Fruit fly (Drosophila melanogaster) whole organism, embryonic: ENCODE measurements around the gene bor.

Experiments
- Awh ChIP-seq: fragments of 200-800 bp; sonication (Bioruptor generic); IDR thresholded peaks from 2 replicates; pipeline ENCODE4, ENCODE4 v1.3.6; 2022; ENCODE audit warnings: missing biosample characterization, missing genetic modification characterization
- Bdp1 ChIP-seq: fragments of 200-800 bp; sonication (Bioruptor generic); optimal IDR thresholded peaks from 3 replicates; lab custom pipeline; 2016; ENCODE audit warnings: missing biosample characterization, missing genetic modification characterization
- CG10321 ChIP-seq: fragments of 200-800 bp; sonication (Bioruptor generic); IDR thresholded peaks from 2 replicates; pipeline ENCODE4 v1.3.6; 2022; ENCODE audit warnings: missing biosample characterization, missing genetic modification characterization
- CG10565 ChIP-seq: fragments of 200-800 bp; sonication (Bioruptor generic); optimal IDR thresholded peaks from 3 replicates; lab custom pipeline; 2016; ENCODE audit warnings: missing biosample characterization, mild to moderate bottlenecking, missing genetic modification characterization
- CG11695 ChIP-seq: fragments of 200-800 bp; sonication (Bioruptor generic); IDR thresholded peaks from 3 replicates; pipeline ENCODE4 v1.3.6; 2022; ENCODE audit warnings: missing biosample characterization, missing genetic modification characterization
- CG12659 ChIP-seq: fragments of 200-800 bp; sonication (Bioruptor generic); optimal IDR thresholded peaks from 3 replicates; lab custom pipeline; 2017; ENCODE audit warnings: mild to moderate bottlenecking, missing biosample characterization, missing genetic modification reagents, missing genetic modification characterization
- CG13123 ChIP-seq: fragments of 200-800 bp; sonication (Bioruptor generic); optimal IDR thresholded peaks from 2 replicates; lab custom pipeline; 2016; ENCODE audit warnings: missing biosample characterization, missing genetic modification characterization
- CG13424 ChIP-seq: fragments of 200-800 bp; sonication (Bioruptor generic); optimal IDR thresholded peaks from 2 replicates; lab custom pipeline; 2019; ENCODE audit warnings: missing biosample characterization, mild to moderate bottlenecking, missing genetic modification characterization, moderate library complexity
- CG14667 ChIP-seq: fragments of 200-800 bp; sonication (Bioruptor generic); IDR thresholded peaks from 2 replicates; pipeline ENCODE4 v1.3.6; 2022; ENCODE audit warnings: missing biosample characterization, missing genetic modification characterization
- CG1602 ChIP-seq: fragments of 200-800 bp; sonication (Bioruptor generic); optimal IDR thresholded peaks from 3 replicates; lab custom pipeline; 2016; ENCODE audit warnings: missing biosample characterization, missing genetic modification characterization
- CG1603 ChIP-seq: fragments of 200-800 bp; sonication (Bioruptor generic); optimal IDR thresholded peaks from 2 replicates; lab custom pipeline; 2019; ENCODE audit warnings: missing biosample characterization, mild to moderate bottlenecking, missing genetic modification characterization, moderate library complexity
- CG16815 ChIP-seq: fragments of 200-800 bp; sonication (Bioruptor generic); optimal IDR thresholded peaks from 3 replicates; lab custom pipeline; 2017; ENCODE audit warnings: missing biosample characterization, mild to moderate bottlenecking, missing genetic modification characterization
- CG17802 ChIP-seq: fragments of 200-800 bp; sonication (Bioruptor generic); optimal IDR thresholded peaks from 2 replicates; lab custom pipeline; 2018; ENCODE audit warnings: missing biosample characterization, mild to moderate bottlenecking, missing genetic modification characterization, moderate library complexity
- CG2120 ChIP-seq: fragments of 200-800 bp; sonication (Bioruptor generic); optimal IDR thresholded peaks from 3 replicates; lab custom pipeline; 2016; ENCODE audit warnings: missing biosample characterization, missing genetic modification characterization
- CG2678 ChIP-seq: fragments of 200-800 bp; sonication (Bioruptor generic); optimal IDR thresholded peaks from 3 replicates; lab custom pipeline; 2019; ENCODE audit warnings: missing biosample characterization, mild to moderate bottlenecking, missing genetic modification characterization, moderate library complexity
- CG32767 ChIP-seq: fragments of 200-800 bp; sonication (Bioruptor generic); IDR thresholded peaks from 2 replicates; pipeline ENCODE4 v1.3.6; 2022; ENCODE audit warnings: missing biosample characterization, missing genetic modification characterization
- CG3407 ChIP-seq: fragments of 200-800 bp; sonication (Bioruptor generic); optimal IDR thresholded peaks from 2 replicates; lab custom pipeline; 2018; ENCODE audit warnings: missing biosample characterization, mild to moderate bottlenecking, missing genetic modification characterization
- CG7357 ChIP-seq: fragments of 200-800 bp; sonication (Bioruptor generic); IDR thresholded peaks from 3 replicates; pipeline ENCODE4 v1.3.6; 2022; ENCODE audit warnings: missing biosample characterization, missing genetic modification characterization
- CG7987 ChIP-seq: fragments of 200-800 bp; sonication (Bioruptor generic); optimal IDR thresholded peaks from 2 replicates; lab custom pipeline; 2018; ENCODE audit warnings: missing biosample characterization, mild to moderate bottlenecking, missing genetic modification characterization, moderate library complexity
- CG8388 ChIP-seq: fragments of 200-800 bp; sonication (Bioruptor generic); optimal IDR thresholded peaks from 2 replicates; lab custom pipeline; 2019; ENCODE audit warnings: missing biosample characterization, mild to moderate bottlenecking, missing genetic modification characterization, moderate library complexity
- CG8944 ChIP-seq: fragments of 200-800 bp; sonication (Bioruptor generic); optimal IDR thresholded peaks from 3 replicates; lab custom pipeline; 2016; ENCODE audit warnings: missing biosample characterization, missing genetic modification characterization
- Camta ChIP-seq: fragments of 200-800 bp; sonication (Bioruptor generic); optimal IDR thresholded peaks from 2 replicates; lab custom pipeline; 2016; ENCODE audit warnings: missing biosample characterization, missing genetic modification characterization
- Dfd ChIP-seq, 2 experiments: fragments of >200 bp; optimal IDR thresholded peaks; 2 replicates each; lab custom pipeline; 2017; ENCODE audit warnings: missing biosample characterization in 2 of 2, missing genetic modification characterization in 2 of 2
- Dll ChIP-seq: fragments of 200-800 bp; sonication (Bioruptor generic); IDR thresholded peaks from 4 replicates; pipeline ENCODE4 v1.3.6; 2022; ENCODE audit warnings: missing biosample characterization, missing genetic modification characterization; ENCODE audit not compliant: partially characterized antibody
- Dp ChIP-seq: fragments of 200-800 bp; sonication (Bioruptor generic); optimal IDR thresholded peaks from 2 replicates; lab custom pipeline; 2018; ENCODE audit warnings: missing biosample characterization, mild to moderate bottlenecking, missing genetic modification characterization, moderate library complexity
- Drgx ChIP-seq: fragments of 200-800 bp; sonication (Bioruptor generic); IDR thresholded peaks from 2 replicates; pipeline ENCODE4 v1.3.6; 2022; ENCODE audit warnings: missing biosample characterization, missing genetic modification characterization
- Hey ChIP-seq: fragments of 200-800 bp; sonication (Bioruptor generic); optimal IDR thresholded peaks from 3 replicates; lab custom pipeline; 2018; ENCODE audit warnings: missing biosample characterization, mild to moderate bottlenecking, missing genetic modification characterization
- Hr78 ChIP-seq, 2 experiments: fragments of 200-800 bp in 1 of 2; fragments of >200 bp in 1 of 2; sonication (Bioruptor generic) in 1 of 2; optimal IDR thresholded peaks; 2 replicates each; lab custom pipeline; 2017 to 2019; ENCODE audit warnings: missing biosample characterization in 2 of 2, missing genetic modification characterization in 2 of 2, mild to moderate bottlenecking in 1 of 2, moderate library complexity in 1 of 2
- MBD-R2 ChIP-seq: fragments of 200-800 bp; sonication (Bioruptor generic); IDR thresholded peaks from 2 replicates; pipeline ENCODE4 v1.3.6; 2022; ENCODE audit warnings: missing biosample characterization, missing genetic modification characterization
- Opbp ChIP-seq: fragments of 200-800 bp; sonication (Bioruptor generic); IDR thresholded peaks from 3 replicates; pipeline ENCODE4 v1.3.6; 2022; ENCODE audit warnings: missing biosample characterization, missing genetic modification characterization; ENCODE audit not compliant: partially characterized antibody
- Ravus ChIP-seq: fragments of 200-800 bp; sonication (Bioruptor generic); IDR thresholded peaks from 2 replicates; pipeline ENCODE4 v1.3.6; 2022; ENCODE audit warnings: missing biosample characterization, missing genetic modification characterization
- Sox102F ChIP-seq: fragments of 200-800 bp; sonication (Bioruptor generic); optimal IDR thresholded peaks from 2 replicates; lab custom pipeline; 2018; ENCODE audit warnings: missing biosample characterization, mild to moderate bottlenecking, missing genetic modification characterization, moderate library complexity
- ab ChIP-seq: fragments of 200-800 bp; sonication (Bioruptor generic); optimal IDR thresholded peaks from 2 replicates; lab custom pipeline; 2016; ENCODE audit warnings: missing biosample characterization, missing genetic modification characterization
- al ChIP-seq: fragments of 200-800 bp; sonication (Bioruptor generic); IDR thresholded peaks from 2 replicates; pipeline ENCODE4 v1.3.6; 2022; ENCODE audit warnings: missing biosample characterization, missing genetic modification characterization
- bsh ChIP-seq, 2 experiments: fragments of 200-800 bp; sonication (Bioruptor generic); optimal IDR thresholded peaks; 2 replicates each; lab custom pipeline; 2017 to 2018; ENCODE audit warnings: mild to moderate bottlenecking in 2 of 2, missing biosample characterization in 2 of 2, missing genetic modification characterization in 2 of 2, moderate library complexity in 1 of 2
- btn ChIP-seq: fragments of 200-800 bp; sonication (Bioruptor generic); optimal IDR thresholded peaks from 2 replicates; lab custom pipeline; 2016; ENCODE audit warnings: missing biosample characterization, missing genetic modification characterization
- cas ChIP-seq: fragments of 200-800 bp; sonication (Bioruptor generic); IDR thresholded peaks from 2 replicates; pipeline ENCODE4 v1.3.6; 2022; ENCODE audit warnings: missing biosample characterization, missing genetic modification characterization
- crc ChIP-seq: fragments of 200-800 bp; sonication (Bioruptor generic); optimal IDR thresholded peaks from 2 replicates; lab custom pipeline; 2016; ENCODE audit warnings: missing biosample characterization, missing genetic modification characterization
- da ChIP-seq: fragments of 200-800 bp; sonication (Bioruptor generic); optimal IDR thresholded peaks from 2 replicates; lab custom pipeline; 2016; ENCODE audit warnings: missing biosample characterization, missing genetic modification characterization
- fd102C ChIP-seq: fragments of 200-800 bp; sonication (Bioruptor generic); optimal IDR thresholded peaks from 2 replicates; lab custom pipeline; 2018; ENCODE audit warnings: missing biosample characterization, mild to moderate bottlenecking, missing genetic modification characterization, moderate library complexity
- fd96Cb ChIP-seq: fragments of 200-800 bp; sonication (Bioruptor generic); optimal IDR thresholded peaks from 2 replicates; lab custom pipeline; 2018; ENCODE audit warnings: missing biosample characterization, mild to moderate bottlenecking, missing genetic modification characterization, moderate library complexity
- maf-S ChIP-seq: fragments of 200-800 bp; sonication (Bioruptor generic); optimal IDR thresholded peaks from 2 replicates; lab custom pipeline; 2016; ENCODE audit warnings: missing biosample characterization, missing genetic modification characterization
- pnt ChIP-seq: fragments of 200-800 bp; sonication (Bioruptor generic); optimal IDR thresholded peaks from 3 replicates; lab custom pipeline; 2016; ENCODE audit warnings: missing biosample characterization, missing genetic modification characterization
- run ChIP-seq: fragments of 200-800 bp; sonication (Bioruptor generic); optimal IDR thresholded peaks from 3 replicates; lab custom pipeline; 2018; ENCODE audit warnings: missing biosample characterization, mild to moderate bottlenecking, missing genetic modification characterization
- sc ChIP-seq, 3 experiments: fragments of >200 bp in 2 of 3; fragments of 200-800 bp in 1 of 3; sonication (Bioruptor generic) in 1 of 3; optimal IDR thresholded peaks; 2 replicates in 2 of 3; 3 replicates in 1 of 3; lab custom pipeline; 2017; ENCODE audit warnings: mild to moderate bottlenecking in 1 of 3, missing biosample characterization in 1 of 3, missing genetic modification characterization in 1 of 3, missing genetic modification reagents in 1 of 3
- stc ChIP-seq: fragments of 200-800 bp; sonication (Bioruptor generic); IDR thresholded peaks from 2 replicates; pipeline ENCODE4 v1.3.6; 2022; ENCODE audit warnings: missing biosample characterization, missing genetic modification characterization
- toy ChIP-seq: fragments of 200-800 bp; sonication (Bioruptor generic); IDR thresholded peaks from 2 replicates; pipeline ENCODE4 v1.3.6; 2022; ENCODE audit warnings: missing biosample characterization, missing genetic modification characterization
- tx ChIP-seq: fragments of 200-800 bp; sonication (Bioruptor generic); optimal IDR thresholded peaks from 2 replicates; lab custom pipeline; 2016; ENCODE audit warnings: missing biosample characterization, missing genetic modification characterization
- wek ChIP-seq: fragments of 200-800 bp; sonication (Bioruptor generic); optimal IDR thresholded peaks from 3 replicates; lab custom pipeline; 2018; ENCODE audit warnings: missing biosample characterization, mild to moderate bottlenecking, missing genetic modification characterization, moderate library complexity

The bor gene

DNA sequence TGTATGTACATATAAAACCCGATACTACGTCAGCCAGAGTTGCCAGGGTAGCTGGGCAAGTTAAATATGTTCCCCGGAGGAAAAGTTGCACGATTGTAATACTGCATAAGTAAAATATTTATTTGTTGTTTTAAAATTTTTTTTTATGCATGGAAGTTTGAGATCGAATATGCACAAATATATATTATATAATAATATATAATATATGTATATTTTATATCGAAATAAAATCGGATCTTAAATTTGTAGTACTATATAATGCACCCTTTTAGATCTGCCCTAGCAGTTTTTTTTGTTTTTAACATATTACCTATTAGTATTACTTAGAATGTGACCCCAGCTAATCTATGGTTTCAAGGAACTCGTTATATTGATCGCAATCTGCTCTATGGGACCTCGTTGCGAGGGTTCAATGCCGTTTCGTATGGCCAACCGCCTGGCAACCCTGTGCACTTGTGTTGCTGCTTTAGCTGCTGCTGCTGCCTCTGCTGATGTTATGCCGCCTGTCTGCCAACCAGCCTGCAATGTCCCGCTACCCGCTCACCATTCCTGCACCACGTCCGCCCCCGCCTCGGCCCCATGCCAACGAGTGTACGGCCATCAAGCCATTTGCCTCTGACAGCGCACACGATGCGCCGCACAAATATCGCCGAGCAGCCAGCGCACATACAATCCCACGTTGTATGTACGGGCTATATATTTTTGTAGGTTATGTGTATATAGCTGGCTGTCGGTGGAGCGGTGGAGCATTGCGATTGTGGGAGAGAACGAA, 27.8 kb downstream of the bor start (continued):
- TF ChIP-seq Hr78 (GFP tag; optimal IDR thresholded peaks at IDR 0.05; lab: Kevin White, UChicago) (peak in 1 of 2 experiments; percentile 94), fd102C (no peak), CG32767 (no peak), pnt (GFP tag; lab: Kevin White, UChicago) (peak; percentile 8), CG7987 (GFP tag; lab: Kevin White, UChicago) (no peak), stc (GFP tag; lab: Robert Waterston, UW) (no peak), CG10321 (no peak), crc (GFP tag; lab: Kevin White, UChicago) (no peak), sc (optimal IDR thresholded peaks at IDR 0.05; lab: Kevin White, UChicago) (no peak), sc (GFP tag; optimal IDR thresholded peaks at IDR 0.05; lab: Kevin White, UChicago) (peak; percentile 96), Hey (tag; lab: Kevin White, UChicago) (peak; percentile 43), run (tag; lab: Kevin White, UChicago) (peak; percentile 79), toy (GFP tag; lab: Robert Waterston, UW) (no peak), CG7357 (GFP tag; lab: Robert Waterston, UW) (peak; percentile 72; the same call in 2 of the 3 replicates), cas (GFP tag; lab: Robert Waterston, UW) (no peak), CG10565 (GFP tag; lab: Kevin White, UChicago) (peak; percentile 37), maf-S (GFP tag; lab: Kevin White, UChicago) (no peak), CG12659 (GFP tag; lab: Kevin White, UChicago) (peak; percentile 98), CG13424 (tag; lab: Kevin White, UChicago) (peak; percentile 96), Dp (GFP tag; lab: Kevin White, UChicago) (no peak), CG16815 (GFP tag; lab: Kevin White, UChicago) (peak; percentile 93), Drgx (GFP tag; lab: Robert Waterston, UW) (no peak), CG17802 (tag; lab: Kevin White, UChicago) (peak; percentile 38), CG2120 (GFP tag; lab: Kevin White, UChicago) (peak; percentile 68), Camta (GFP tag; lab: Kevin White, UChicago) (peak; percentile 37), CG8944 (GFP tag; lab: Kevin White, UChicago) (peak; percentile 3), ab (GFP tag; lab: Kevin White, UChicago) (peak; percentile 40), al (GFP tag; lab: Robert Waterston, UW) (no peak), tx (GFP tag; lab: Kevin White, UChicago) (peak; percentile 62), CG14667 (no peak), wek (no peak), bsh (GFP tag; optimal IDR thresholded peaks at IDR 0.05; lab: Kevin White, UChicago) (peak; percentile 84 to 88), da (GFP tag; lab: Kevin White, UChicago) (peak; percentile 33), Awh (GFP tag; lab: Robert Waterston, UW) (no peak), CG1603 (tag; lab: Kevin White, UChicago) (peak; percentile 69), Dfd (GFP tag; optimal IDR thresholded peaks at IDR 0.05; lab: Kevin White, UChicago) (peak in 1 of 2 experiments; percentile 41), Sox102F (GFP tag; lab: Kevin White, UChicago) (peak; percentile 92), Ravus (GFP tag; lab: Robert Waterston, UW) (no peak), CG8388 (peak; percentile 93), CG11695 (no peak), CG1602 (GFP tag; lab: Kevin White, UChicago) (peak; percentile 85), Opbp (no peak), CG3407 (GFP tag; lab: Kevin White, UChicago) (peak; percentile 73), Bdp1 (peak; percentile 69), CG13123 (peak; percentile 40), fd96Cb (tag; lab: Kevin White, UChicago) (peak; percentile 87), MBD-R2 (GFP tag; lab: Robert Waterston, UW) (no peak), CG2678 (tag; lab: Kevin White, UChicago) (peak; percentile 98), Dll (GFP tag; lab: Robert Waterston, UW) (no peak), btn (GFP tag; lab: Kevin White, UChicago) (no peak)
